Worm (Caenorhabditis elegans) whole organism, midembryonic: ENCODE results near the gene lsy-2.

ENCODE experiments used
- T22C8.4 ChIP-seq: fragments of 200-800 bp; sonication (Bioruptor generic); IDR thresholded peaks from 2 replicates; pipeline ENCODE4 v1.3.6; 2022; ENCODE audit warnings: missing genetic modification characterization, missing compliant biosample characterization
- cog-1 ChIP-seq: sonication (generic microtip); optimal IDR thresholded peaks from 2 replicates; lab custom pipeline; 2016; ENCODE audit warnings: missing genetic modification characterization, missing compliant biosample characterization
- flt-1 ChIP-seq: fragments of 200-800 bp; sonication (Bioruptor generic); IDR thresholded peaks from 2 replicates; pipeline ENCODE4 v1.3.6; 2022; ENCODE audit warnings: missing genetic modification characterization, missing compliant biosample characterization
- ref-1 ChIP-seq: fragments of 200-800 bp; sonication (Bioruptor generic); conservative IDR thresholded peaks from 2 replicates; pipeline ENCODE4 v1.3.6; 2022; ENCODE audit warnings: missing genetic modification reagents, missing genetic modification characterization, missing compliant biosample characterization
- tab-1 ChIP-seq: fragments of 200-800 bp; sonication (Bioruptor generic); IDR thresholded peaks from 2 replicates; pipeline ENCODE4 v1.3.6; 2022; ENCODE audit warnings: missing genetic modification characterization, missing compliant biosample characterization
- ztf-23 ChIP-seq: fragments of 200-800 bp; sonication (Bioruptor generic); IDR thresholded peaks from 2 replicates; pipeline ENCODE4 v1.3.6; 2022; ENCODE audit warnings: missing genetic modification reagents, missing genetic modification characterization, missing compliant biosample characterization
- ztf-29 ChIP-seq: fragments of 200-800 bp; sonication (Bioruptor generic); IDR thresholded peaks from 2 replicates; pipeline ENCODE4 v1.3.6; 2022; ENCODE audit warnings: missing genetic modification reagents, missing genetic modification characterization, missing compliant biosample characterization

- TF ChIP-seq ref-1 (GFP tag; lab: Robert Waterston, UW) (no peak), flt-1 (GFP tag; lab: Robert Waterston, UW) (no peak), T22C8.4 (GFP tag; lab: Robert Waterston, UW) (no peak), ztf-29 (no peak), tab-1 (GFP tag; lab: Robert Waterston, UW) (no peak), ztf-23 (no peak), cog-1 (no peak)
These were observed 37.9 kb upstream of the lsy-2 start, which contains the start of gene Y102A11A.1 for ce11 chrX:2051602-2052001.
